Fruit fly (Drosophila melanogaster) whole organism, wandering third instar larva: Measurements from ENCODE around the gene AstA.

Source experiments
- Abd-B ChIP-seq: fragments of >200 bp; optimal IDR thresholded peaks from 2 replicates; lab custom pipeline; 2017; ENCODE audit warnings: missing biosample characterization, missing genetic modification characterization
- CG32264 ChIP-seq: fragments of 200-800 bp; sonication (Bioruptor generic); optimal IDR thresholded peaks from 2 replicates; lab custom pipeline; 2016; ENCODE audit warnings: missing biosample characterization, missing genetic modification characterization
- CG9705 ChIP-seq: fragments of 200-800 bp; sonication (Bioruptor generic); optimal IDR thresholded peaks from 2 replicates; lab custom pipeline; 2018; ENCODE audit warnings: missing biosample characterization, mild to moderate bottlenecking, missing genetic modification characterization
- CrebA ChIP-seq: fragments of 200-800 bp; sonication (Bioruptor generic); optimal IDR thresholded peaks from 2 replicates; lab custom pipeline; 2016; ENCODE audit warnings: missing biosample characterization, mild to moderate bottlenecking, missing genetic modification characterization, borderline replicate concordance
- Dfd ChIP-seq: fragments of >200 bp; optimal IDR thresholded peaks from 2 replicates; lab custom pipeline; 2017; ENCODE audit warnings: missing biosample characterization, missing genetic modification characterization
- Dif ChIP-seq: fragments of 200-275, 200-300 bp; sonication (Bioruptor generic); optimal IDR thresholded peaks from 2 replicates; lab custom pipeline; 2018; ENCODE audit warnings: missing biosample characterization, missing genetic modification characterization; ENCODE audit not compliant: partially characterized antibody
- GATAd ChIP-seq: sonication (Bioruptor generic); optimal IDR thresholded peaks from 2 replicates; lab custom pipeline; 2016; ENCODE audit warnings: missing biosample characterization, missing genetic modification characterization
- HLH106 ChIP-seq: fragments of 200-800 bp; optimal IDR thresholded peaks from 3 replicates; lab custom pipeline; 2019; ENCODE audit warnings: missing biosample characterization, mild to moderate bottlenecking, missing genetic modification characterization, moderate library complexity
- Hnf4 ChIP-seq: fragments of 200-800 bp; sonication (Bioruptor generic); optimal IDR thresholded peaks from 2 replicates; lab custom pipeline; 2016; ENCODE audit warnings: missing biosample characterization, mild to moderate bottlenecking, missing genetic modification characterization
- Hr78 ChIP-seq: fragments of >200 bp; optimal IDR thresholded peaks from 2 replicates; lab custom pipeline; 2017; ENCODE audit warnings: missing biosample characterization, missing genetic modification characterization
- Hr83 ChIP-seq: fragments of 200-300 bp; sonication (Bioruptor generic); optimal IDR thresholded peaks from 2 replicates; lab custom pipeline; 2016; ENCODE audit warnings: missing biosample characterization, mild to moderate bottlenecking, missing genetic modification characterization, moderate library complexity; ENCODE audit not compliant: poor library complexity, severe bottlenecking
- Jra ChIP-seq: sonication (Bioruptor generic); optimal IDR thresholded peaks from 2 replicates; lab custom pipeline; 2016; ENCODE audit warnings: missing biosample characterization, missing genetic modification characterization
- Mio ChIP-seq: sonication (Bioruptor generic); optimal IDR thresholded peaks from 2 replicates; lab custom pipeline; 2016; ENCODE audit warnings: missing biosample characterization, missing genetic modification characterization
- Myc ChIP-seq: fragments of >200 bp; optimal IDR thresholded peaks from 2 replicates; lab custom pipeline; 2017
- N ChIP-seq: fragments of >200 bp; optimal IDR thresholded peaks from 2 replicates; lab custom pipeline; 2018; ENCODE audit warnings: missing biosample characterization, missing external identifiers, missing genetic modification characterization
- OdsH ChIP-seq: fragments of 200-800 bp; sonication (Bioruptor generic); optimal IDR thresholded peaks from 2 replicates; lab custom pipeline; 2016; ENCODE audit warnings: missing biosample characterization, mild to moderate bottlenecking, missing genetic modification characterization
- Rel ChIP-seq, 2 experiments: fragments of 200-800 bp; sonication (Bioruptor generic) in 1 of 2; optimal IDR thresholded peaks; 2 replicates in 1 of 2; 3 replicates in 1 of 2; lab custom pipeline; 2016 to 2019; ENCODE audit warnings: mild to moderate bottlenecking in 2 of 2, missing biosample characterization in 2 of 2, missing genetic modification characterization in 2 of 2, moderate library complexity in 1 of 2
- Sp1 ChIP-seq: fragments of 200-800 bp; sonication (Bioruptor generic); optimal IDR thresholded peaks from 3 replicates; lab custom pipeline; 2019; ENCODE audit warnings: missing biosample characterization, mild to moderate bottlenecking, missing genetic modification characterization, moderate library complexity
- Vsx2 ChIP-seq: fragments of 200-300, 225-300 bp; sonication (Bioruptor generic); optimal IDR thresholded peaks from 2 replicates; lab custom pipeline; 2018; ENCODE audit warnings: missing biosample characterization, missing genetic modification characterization; ENCODE audit not compliant: partially characterized antibody
- br ChIP-seq: fragments of 200-800 bp; sonication (Bioruptor generic); optimal IDR thresholded peaks from 2 replicates; lab custom pipeline; 2016; ENCODE audit warnings: missing biosample characterization, missing genetic modification characterization
- brk ChIP-seq: fragments of 200-800 bp; sonication (Bioruptor generic); optimal IDR thresholded peaks from 2 replicates; lab custom pipeline; 2016; ENCODE audit warnings: missing biosample characterization, mild to moderate bottlenecking, missing genetic modification characterization
- dl ChIP-seq, 2 experiments: fragments of 175-275, 200-275 bp in 1 of 2; fragments of 200-275 bp in 1 of 2; sonication (Bioruptor generic); optimal IDR thresholded peaks; lab custom pipeline; 2018; ENCODE audit warnings: mild to moderate bottlenecking in 2 of 2, missing biosample characterization in 2 of 2, missing genetic modification characterization in 2 of 2, moderate library complexity in 2 of 2; ENCODE audit not compliant: partially characterized antibody in 2 of 2, insufficient read depth in 1 of 2
- dmrt93B ChIP-seq: fragments of 200-800 bp; sonication (Bioruptor generic); optimal IDR thresholded peaks from 2 replicates; lab custom pipeline; 2018; ENCODE audit warnings: missing biosample characterization, mild to moderate bottlenecking, missing genetic modification characterization
- dsf ChIP-seq: sonication (Bioruptor generic); optimal IDR thresholded peaks from 2 replicates; lab custom pipeline; 2016; ENCODE audit warnings: missing biosample characterization, missing genetic modification characterization, borderline replicate concordance
- ey ChIP-seq: fragments of 200-800 bp; sonication (Bioruptor generic); optimal IDR thresholded peaks from 2 replicates; lab custom pipeline; 2016; ENCODE audit warnings: missing biosample characterization, missing genetic modification characterization
- foxo ChIP-seq, 2 experiments: fragments of 200-800 bp; sonication (Bioruptor generic); optimal IDR thresholded peaks; 2 replicates in 1 of 2; 3 replicates in 1 of 2; lab custom pipeline; 2016 to 2017; ENCODE audit warnings: missing biosample characterization in 2 of 2, missing genetic modification characterization in 2 of 2
- fru ChIP-seq: fragments of 200-800 bp; sonication (Bioruptor generic); optimal IDR thresholded peaks from 3 replicates; lab custom pipeline; 2016; ENCODE audit warnings: missing biosample characterization, mild to moderate bottlenecking, missing genetic modification characterization
- h ChIP-seq: fragments of 200-800 bp; sonication (Bioruptor generic); optimal IDR thresholded peaks from 3 replicates; lab custom pipeline; 2016; ENCODE audit warnings: missing biosample characterization, mild to moderate bottlenecking, missing genetic modification characterization
- jim ChIP-seq: fragments of 175-275, 200-325 bp; sonication (Bioruptor generic); optimal IDR thresholded peaks from 2 replicates; lab custom pipeline; 2016; ENCODE audit warnings: missing biosample characterization, mild to moderate bottlenecking, missing genetic modification characterization
- lola ChIP-seq: fragments of >200 bp; optimal IDR thresholded peaks from 2 replicates; lab custom pipeline; 2017; ENCODE audit warnings: missing biosample characterization, missing genetic modification characterization
- pan ChIP-seq: fragments of >200 bp; optimal IDR thresholded peaks from 2 replicates; lab custom pipeline; 2017
- psq ChIP-seq: fragments of 200-800 bp; sonication (Bioruptor generic); optimal IDR thresholded peaks from 3 replicates; lab custom pipeline; 2017; ENCODE audit warnings: missing biosample characterization, mild to moderate bottlenecking, missing genetic modification characterization, moderate library complexity
- rgr ChIP-seq: fragments of 200-800 bp; sonication (Bioruptor generic); optimal IDR thresholded peaks from 3 replicates; lab custom pipeline; 2016; ENCODE audit warnings: missing biosample characterization, mild to moderate bottlenecking, missing genetic modification characterization
- sage ChIP-seq: fragments of 200-800 bp; sonication (Bioruptor generic); optimal IDR thresholded peaks from 2 replicates; lab custom pipeline; 2016; ENCODE audit warnings: missing biosample characterization, mild to moderate bottlenecking, missing genetic modification characterization
- sv ChIP-seq: fragments of 200-800 bp; sonication (Bioruptor generic); optimal IDR thresholded peaks from 3 replicates; lab custom pipeline; 2016; ENCODE audit warnings: missing biosample characterization, missing genetic modification characterization
- tai ChIP-seq: sonication (Bioruptor generic); optimal IDR thresholded peaks from 2 replicates; lab custom pipeline; 2016; ENCODE audit warnings: missing biosample characterization, missing genetic modification characterization
- usp ChIP-seq: fragments of >200 bp; optimal IDR thresholded peaks from 2 replicates; lab custom pipeline; 2017; ENCODE audit warnings: missing biosample characterization, missing genetic modification characterization
- woc ChIP-seq: sonication (Bioruptor generic); optimal IDR thresholded peaks from 2 replicates; lab custom pipeline; 2016; ENCODE audit warnings: missing biosample characterization, mild to moderate bottlenecking, missing genetic modification characterization

Gene AstA

dm6 chr3R:24764971-24765370, at the start of gene AstA:
Gene AstA, minus strand, starts transcription at chr3R:24765071.
- TF ChIP-seq tai (GFP tag; lab: Kevin White, UChicago) (no peak), sage (no peak), Rel (GFP tag; optimal IDR thresholded peaks at IDR 0.05; lab: Kevin White, UChicago) (no peak), Rel (tag; optimal IDR thresholded peaks at IDR 0.05; lab: Kevin White, UChicago) (no peak), Hr78 (no peak), Mio (GFP tag; lab: Kevin White, UChicago) (no peak), usp (GFP tag; lab: Kevin White, UChicago) (no peak), dmrt93B (GFP tag; lab: Kevin White, UChicago) (no peak), dl (GFP tag; optimal IDR thresholded peaks at IDR 0.05; lab: Kevin White, UChicago; ENCODE audit: insufficient read depth in 1 of 2, partially characterized antibody in 2 of 2) (no peak), CG9705 (no peak), Abd-B (GFP tag; lab: Kevin White, UChicago) (no peak), lola (no peak), Hnf4 (GFP tag; lab: Kevin White, UChicago) (no peak), woc (no peak), Dif (GFP tag; lab: Kevin White, UChicago) (no peak)

- TF ChIP-seq foxo (GFP tag; optimal IDR thresholded peaks at IDR 0.05; lab: Kevin White, UChicago), result peak in 1 of 2 experiments; percentile 87
- no peak for TF ChIP-seq Hr78
- TF ChIP-seq OdsH (GFP tag; lab: Kevin White, UChicago), result peak; percentile 64
- no peak for TF ChIP-seq Rel (GFP tag; optimal IDR thresholded peaks at IDR 0.05; lab: Kevin White, UChicago)
- TF ChIP-seq Rel (tag; optimal IDR thresholded peaks at IDR 0.05; lab: Kevin White, UChicago), result peak; percentile 36
- TF ChIP-seq usp (GFP tag; lab: Kevin White, UChicago), result no peak
- TF ChIP-seq fru (GFP tag; lab: Kevin White, UChicago), result peak; percentile 70
- TF ChIP-seq ey (GFP tag; lab: Kevin White, UChicago), result peak; percentile 79
- no peak for TF ChIP-seq Dif (GFP tag; lab: Kevin White, UChicago)
- peak; percentile 77 for TF ChIP-seq HLH106 (tag; lab: Kevin White, UChicago)
- TF ChIP-seq Dfd (GFP tag; lab: Kevin White, UChicago), result no peak
- TF ChIP-seq Hr83, result peak; percentile 63
- TF ChIP-seq Sp1, result peak; percentile 67
- no peak for TF ChIP-seq sage
- peak; percentile 59 for TF ChIP-seq psq (GFP tag; lab: Kevin White, UChicago)
- TF ChIP-seq CrebA (GFP tag; lab: Kevin White, UChicago), result no peak
- no peak for TF ChIP-seq Vsx2 (GFP tag; lab: Kevin White, UChicago)
- TF ChIP-seq br (GFP tag; lab: Kevin White, UChicago), result peak; percentile 67
- peak; percentile 55 for TF ChIP-seq CG9705
- no peak for TF ChIP-seq jim (GFP tag; lab: Kevin White, UChicago)
- peak; percentile 89 for TF ChIP-seq Hnf4 (GFP tag; lab: Kevin White, UChicago)
- TF ChIP-seq Myc, result no peak
- TF ChIP-seq dmrt93B (GFP tag; lab: Kevin White, UChicago), result no peak
- TF ChIP-seq h (GFP tag; lab: Kevin White, UChicago), result peak; percentile 81
- TF ChIP-seq dsf, result peak; percentile 80
- peak; percentile 46 for TF ChIP-seq CG32264 (GFP tag; lab: Kevin White, UChicago)
- no peak for TF ChIP-seq dl (GFP tag; optimal IDR thresholded peaks at IDR 0.05; lab: Kevin White, UChicago; ENCODE audit: insufficient read depth in 1 of 2, partially characterized antibody in 2 of 2)
- peak; percentile 74 for TF ChIP-seq woc
- TF ChIP-seq Jra, result no peak
- no peak for TF ChIP-seq tai (GFP tag; lab: Kevin White, UChicago)
- TF ChIP-seq pan, result no peak
- TF ChIP-seq rgr (GFP tag; lab: Kevin White, UChicago), result peak; percentile 78
- peak; percentile 81 for TF ChIP-seq GATAd (GFP tag; lab: Kevin White, UChicago)
- no peak for TF ChIP-seq lola
- peak; percentile 89 for TF ChIP-seq brk
- no peak for TF ChIP-seq N
- peak; percentile 72 for TF ChIP-seq sv (GFP tag; lab: Kevin White, UChicago)
These were observed 48.9 kb upstream of the AstA start, which contains the start of the genes lili and CG34150 for dm6 chr3R:24813637-24814301. Gene lili, minus strand, starts transcription at chr3R:24814012. Gene CG34150, plus strand, starts transcription at chr3R:24814262.
